Worm (Caenorhabditis elegans) whole organism, mixed stage, embryonic: Measurements from ENCODE around the gene gcy-36.

Experiments
- drap-1 ChIP-seq: fragments of 200-800 bp; sonication (Bioruptor generic); optimal IDR thresholded peaks from 3 replicates; lab custom pipeline; 2018; ENCODE audit warnings: mild to moderate bottlenecking, missing genetic modification characterization, missing compliant biosample characterization
- lin-13 ChIP-seq: fragments of 150-350 bp; optimal IDR thresholded peaks from 2 replicates; lab custom pipeline; 2014; ENCODE audit warnings: missing biosample characterization, missing genetic modification characterization
- nhr-12 ChIP-seq: fragments of 150-350 bp; optimal IDR thresholded peaks from 2 replicates; lab custom pipeline; 2014; ENCODE audit warnings: missing biosample characterization, missing genetic modification characterization
- nhr-237 ChIP-seq: fragments of 150-350 bp; optimal IDR thresholded peaks from 2 replicates; lab custom pipeline; 2014; ENCODE audit warnings: missing biosample characterization, missing genetic modification characterization
- nhr-28 ChIP-seq: fragments of 150-350 bp; optimal IDR thresholded peaks from 2 replicates; lab custom pipeline; 2014; ENCODE audit warnings: missing biosample characterization, missing genetic modification characterization
- nhr-76 ChIP-seq: sonication (generic microtip); optimal IDR thresholded peaks from 2 replicates; lab custom pipeline; 2017; ENCODE audit warnings: missing biosample characterization, missing genetic modification characterization
- unc-39 ChIP-seq: fragments of 150-350 bp; optimal IDR thresholded peaks from 2 replicates; lab custom pipeline; 2014; ENCODE audit warnings: missing biosample characterization, missing genetic modification characterization
- unc-62 ChIP-seq: fragments of 150-350 bp; optimal IDR thresholded peaks from 2 replicates; lab custom pipeline; 2014; ENCODE audit warnings: missing biosample characterization, missing genetic modification reagents, missing genetic modification characterization
- zip-8 ChIP-seq: fragments of 150-350 bp; optimal IDR thresholded peaks from 2 replicates; lab custom pipeline; 2014; ENCODE audit warnings: missing biosample characterization, missing genetic modification characterization
- ztf-11 ChIP-seq: fragments of 150-350 bp; optimal IDR thresholded peaks from 2 replicates; lab custom pipeline; 2014; ENCODE audit warnings: missing biosample characterization, missing genetic modification characterization

DNA sequence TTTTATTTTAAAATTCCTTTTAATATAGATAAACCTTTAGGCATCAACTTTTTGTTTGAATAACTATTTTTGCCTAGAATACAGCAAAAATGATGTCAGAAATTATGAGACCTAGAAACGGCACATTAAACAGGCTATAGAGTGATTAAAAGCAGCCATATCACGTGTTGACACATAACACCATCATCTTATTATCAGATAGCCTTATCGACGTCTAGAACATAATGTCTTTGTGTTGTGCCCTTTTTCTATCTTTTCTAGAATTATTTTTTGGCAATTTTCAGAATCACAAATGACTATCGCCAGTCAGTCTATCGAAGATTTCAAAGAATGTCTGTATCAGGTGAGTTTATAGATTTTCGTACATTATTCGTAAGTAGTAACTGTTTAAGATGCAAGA lies 15.3 kb downstream of the gcy-36 start:
- TF ChIP-seq nhr-28 (tag; lab: Kevin White, UChicago) = no peak
- no peak for TF ChIP-seq nhr-12 (tag; lab: Kevin White, UChicago)
- TF ChIP-seq lin-13 (tag; lab: Kevin White, UChicago) = no peak
- no peak for TF ChIP-seq drap-1
- no peak for TF ChIP-seq unc-62 (GFP tag; lab: Kevin White, UChicago)
- TF ChIP-seq nhr-76 (tag; lab: Kevin White, UChicago) = no peak
- TF ChIP-seq zip-8 (tag; lab: Kevin White, UChicago) = no peak
- TF ChIP-seq unc-39 (tag; lab: Kevin White, UChicago) = no peak
- TF ChIP-seq nhr-237 (tag; lab: Kevin White, UChicago) = no peak
- no peak for TF ChIP-seq ztf-11 (tag; lab: Kevin White, UChicago)
